Worm (Caenorhabditis elegans): ENCODE results near the gene F47B10.8.

- TF ChIP-seq attf-4 (tag; optimal IDR thresholded peaks at IDR 0.05) (no peak), spr-3 (GFP tag; optimal IDR thresholded peaks at IDR 0.05) (no peak), nhr-77 (tag; optimal IDR thresholded peaks at IDR 0.05) (no peak), aly-2 (tag; optimal IDR thresholded peaks at IDR 0.05) (no peak), ceh-28 (tag; optimal IDR thresholded peaks at IDR 0.05) (no peak), zag-1 (tag; optimal IDR thresholded peaks at IDR 0.05) (no peak), nhr-76 (tag; optimal IDR thresholded peaks at IDR 0.05) (no peak), lin-39 (tag; optimal IDR thresholded peaks at IDR 0.05) (no peak), saeg-2 (GFP tag; IDR thresholded peaks at IDR 0.05) (no peak), tag-97 (GFP tag; IDR thresholded peaks at IDR 0.05) (no peak), ceh-82 (tag; optimal IDR thresholded peaks at IDR 0.05) (no peak), egl-27 (tag; optimal IDR thresholded peaks at IDR 0.05) (no peak), fkh-10 (GFP tag; optimal IDR thresholded peaks at IDR 0.05) (no peak)
These were observed 51.4 kb downstream of the F47B10.8 start, which contains the start of gene pgp-5 for ce11 chrX:10859211-10859610.

All from whole organism, L4 larva.